Worm (Caenorhabditis elegans) whole organism, L3 larva: ENCODE data around the gene srj-49.
A peak's percentile ranks its signal among the peaks of the same experiment; 100 is the strongest.

Experiments
- egl-5 ChIP-seq: fragments of 150-350 bp; optimal IDR thresholded peaks from 2 replicates; lab custom pipeline; 2017; ENCODE audit warnings: missing biosample characterization, missing genetic modification reagents, missing genetic modification characterization, inconsistent platforms
- fkh-2 ChIP-seq: fragments of 150-350 bp; optimal IDR thresholded peaks from 2 replicates; lab custom pipeline; 2014; ENCODE audit warnings: missing biosample characterization, missing genetic modification reagents, missing genetic modification characterization
- jun-1 ChIP-seq: fragments of 150-350 bp; optimal IDR thresholded peaks from 2 replicates; lab custom pipeline; 2014; ENCODE audit warnings: missing biosample characterization, missing genetic modification reagents, missing genetic modification characterization
- lin-39 ChIP-seq: fragments of 150-350 bp; optimal IDR thresholded peaks from 2 replicates; lab custom pipeline; 2018; ENCODE audit warnings: missing biosample characterization, missing genetic modification reagents, missing genetic modification characterization
- mml-1 ChIP-seq: fragments of 150-350 bp; sonication (generic microtip); optimal IDR thresholded peaks from 3 replicates; lab custom pipeline; 2014; ENCODE audit warnings: missing biosample characterization, missing genetic modification characterization
- pha-4 ChIP-seq: fragments of 150-350 bp; optimal IDR thresholded peaks from 2 replicates; lab custom pipeline; 2014; ENCODE audit warnings: missing biosample characterization, missing genetic modification reagents, missing genetic modification characterization
- unc-62 ChIP-seq: fragments of 150-350 bp; sonication (generic microtip); optimal IDR thresholded peaks from 4 replicates; lab custom pipeline; 2014; ENCODE audit warnings: missing biosample characterization, missing genetic modification reagents, missing genetic modification characterization
- ztf-11 ChIP-seq: fragments of 150-350 bp; optimal IDR thresholded peaks from 2 replicates; lab custom pipeline; 2014; ENCODE audit warnings: missing biosample characterization, missing genetic modification characterization

Gene srj-49

ce11 chrV:2801955-2802354, 46.2 kb downstream of the srj-49 start:
- TF ChIP-seq mml-1 (tag; lab: Kevin White, UChicago) (no peak), lin-39 (tag; lab: Kevin White, UChicago) (no peak), pha-4 (tag; lab: Kevin White, UChicago) (peak; percentile 6), egl-5 (tag; lab: Kevin White, UChicago) (peak; percentile 78)

ce11 chrV:2800676-2801075, 47.5 kb downstream of the srj-49 start:
- TF ChIP-seq jun-1 (tag; lab: Kevin White, UChicago) (no peak), ztf-11 (tag; lab: Kevin White, UChicago) (no peak)

ce11 chrV:2799172-2799869, 48.8 kb downstream of the srj-49 start:
- no peak for TF ChIP-seq fkh-2 (tag; lab: Kevin White, UChicago)
- TF ChIP-seq lin-39 (tag; lab: Kevin White, UChicago) = no peak
- TF ChIP-seq unc-62 (GFP tag; lab: Kevin White, UChicago) = no peak
- TF ChIP-seq ztf-11 (tag; lab: Kevin White, UChicago) = no peak
